Fruit fly (Drosophila melanogaster) S2 (cell line): ENCODE measurements around the gene Kdm3.

ENCODE experiments used
- CG8478 ChIP-seq: fragments of >200 bp; optimal IDR thresholded peaks from 2 replicates; lab custom pipeline; 2018
- CTCF ChIP-seq, 2 experiments: fragments of >200 bp; optimal IDR thresholded peaks; 2 replicates each; lab custom pipeline; 2018

- TF ChIP-seq CG8478 (lab: Kevin White, UChicago) (no peak), CTCF (optimal IDR thresholded peaks at IDR 0.05; lab: Kevin White, UChicago) (no peak)
These were observed 24.7 kb upstream of the Kdm3 start for dm6 chr3R:9491065-9491567.
